Worm (Caenorhabditis elegans) whole organism, L4/young adult: Measurements from ENCODE around the gene B0507.8.

Experiments used
- W03F9.2 ChIP-seq: fragments of 150-350 bp; optimal IDR thresholded peaks from 2 replicates; lab custom pipeline; 2014; ENCODE audit warnings: missing biosample characterization, missing genetic modification characterization
- dao-5 ChIP-seq: sonication (generic microtip); optimal IDR thresholded peaks from 2 replicates; lab custom pipeline; 2016; ENCODE audit warnings: missing genotype, missing genetic modification characterization, moderate library complexity, missing compliant biosample characterization
- him-1 ChIP-seq: sonication (generic microtip); optimal IDR thresholded peaks from 2 replicates; lab custom pipeline; 2016; ENCODE audit warnings: missing genotype, missing genetic modification reagents, missing genetic modification characterization, missing compliant biosample characterization

The B0507.8 gene

ce11 chrV:8762861-8763260, at the start of gene B0507.8:
B0507.8 (minus strand) TSS chrV:8762961.
- TF ChIP-seq him-1 (no peak), dao-5 (tag; lab: Kevin White, UChicago) (no peak), W03F9.2 (tag; lab: Kevin White, UChicago) (no peak)

ce11 chrV:8805047-8805446, 42.3 kb upstream of the B0507.8 start:
- TF ChIP-seq W03F9.2 (tag; lab: Kevin White, UChicago) (no peak), him-1 (no peak), dao-5 (tag; lab: Kevin White, UChicago) (no peak)

DNA sequence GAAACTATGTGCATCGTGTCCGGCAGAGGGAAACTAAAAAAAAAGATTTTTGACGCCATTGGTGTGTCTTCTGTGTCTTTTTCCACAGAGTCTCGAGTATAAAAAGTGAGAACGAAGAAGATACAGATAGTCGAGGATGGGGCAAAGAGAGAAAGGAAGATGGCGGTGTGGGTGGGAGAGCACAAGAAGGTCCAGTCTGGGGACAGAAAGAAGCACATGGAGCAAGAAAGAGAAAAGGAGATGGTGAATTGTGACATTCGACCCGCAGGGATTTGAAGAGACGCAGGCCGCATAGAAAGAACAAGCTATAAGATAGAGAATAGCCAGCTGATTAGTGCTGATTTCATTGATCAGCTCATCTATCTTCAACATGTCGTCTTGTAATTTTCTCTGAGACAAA, 39.5 kb upstream of the B0507.8 start:
- no peak for TF ChIP-seq dao-5 (tag; lab: Kevin White, UChicago)
- TF ChIP-seq him-1 = no peak
- no peak for TF ChIP-seq W03F9.2 (tag; lab: Kevin White, UChicago)

DNA sequence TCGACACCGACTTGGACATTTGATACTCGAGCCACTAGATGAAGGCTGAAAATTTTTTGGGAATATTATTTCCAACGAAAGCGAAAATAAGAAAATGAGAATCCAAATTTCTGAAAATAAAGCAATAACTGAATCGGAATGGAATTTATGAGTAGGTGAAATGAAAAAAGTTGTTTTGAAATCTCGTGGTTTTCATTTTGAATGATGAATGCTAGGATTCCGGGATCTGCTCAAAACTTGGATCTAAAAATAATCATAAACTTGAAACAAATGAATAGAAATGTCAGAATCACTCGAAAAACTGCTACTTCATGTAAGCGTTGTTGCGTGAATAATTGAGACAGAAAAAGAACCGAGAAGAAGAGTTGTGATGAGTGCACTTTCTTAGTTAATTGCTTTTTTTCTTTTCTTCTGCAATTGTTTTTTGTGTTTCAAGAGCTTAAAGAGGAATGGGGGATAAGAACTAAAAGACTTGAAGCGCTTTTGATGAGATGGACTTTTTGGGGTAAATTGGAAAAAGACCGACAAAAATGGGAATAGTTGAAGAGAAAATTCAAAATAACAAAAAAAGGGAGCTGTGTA, 38.3 kb upstream of the B0507.8 start, which contains the start of gene magu-2:
TSS of gene magu-2 (minus strand) at position 51 of the 582 bp plus-strand sequence.
- no peak for TF ChIP-seq W03F9.2 (tag; lab: Kevin White, UChicago)
- TF ChIP-seq dao-5 (tag; lab: Kevin White, UChicago) = no peak
- TF ChIP-seq him-1 = no peak

DNA sequence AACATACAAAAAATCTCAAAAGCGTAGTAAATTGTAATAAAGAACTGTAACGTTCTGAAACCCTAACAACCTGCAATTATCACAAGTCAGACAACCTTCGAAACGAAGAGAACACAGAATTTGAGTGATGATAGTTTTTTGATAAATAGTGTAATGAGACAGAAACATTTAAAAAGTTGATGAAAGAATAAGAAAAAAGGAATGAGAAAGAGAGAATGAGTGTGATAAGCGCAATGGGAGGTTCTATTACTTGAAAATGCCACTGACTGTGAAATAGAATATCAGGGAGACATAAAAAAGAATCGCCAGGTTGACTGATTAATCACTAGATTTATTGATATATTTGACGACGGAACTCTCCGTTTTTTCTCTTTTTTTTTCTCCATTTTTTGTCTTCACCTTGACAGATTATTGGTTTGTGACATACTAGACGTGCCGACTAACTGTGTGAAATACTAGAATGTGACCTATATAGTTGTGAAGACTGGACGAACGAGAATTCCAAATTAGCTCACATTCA, 36.6 kb upstream of the B0507.8 start:
- TF ChIP-seq W03F9.2 (tag; lab: Kevin White, UChicago) (no peak), dao-5 (tag; lab: Kevin White, UChicago) (no peak), him-1 (no peak)

DNA sequence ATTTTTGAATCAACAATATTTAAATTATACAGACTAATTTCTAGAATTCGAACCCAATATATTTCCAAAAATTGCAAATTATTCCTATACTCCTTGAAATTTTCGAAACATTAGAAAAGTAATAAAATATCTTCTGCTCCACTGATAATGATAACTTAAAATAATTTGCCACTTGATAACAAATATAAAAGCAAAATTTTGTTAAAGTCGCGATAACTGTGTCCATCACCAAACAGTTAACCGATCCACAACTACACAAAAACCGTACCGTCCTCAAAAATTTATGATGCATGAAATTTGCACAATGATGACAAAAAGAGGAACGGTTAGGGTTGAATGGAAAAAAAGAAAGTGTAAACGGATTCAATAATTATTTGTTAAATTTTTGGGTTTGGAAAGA, 35.7 kb upstream of the B0507.8 start:
- TF ChIP-seq him-1 (no peak), W03F9.2 (tag; lab: Kevin White, UChicago) (no peak), dao-5 (tag; lab: Kevin White, UChicago) (no peak)

- TF ChIP-seq dao-5 (tag; lab: Kevin White, UChicago) = no peak
- no peak for TF ChIP-seq W03F9.2 (tag; lab: Kevin White, UChicago)
- TF ChIP-seq him-1 = no peak
Measured at ce11 chrV:8796889-8797288, 34.1 kb upstream of the B0507.8 start.

DNA sequence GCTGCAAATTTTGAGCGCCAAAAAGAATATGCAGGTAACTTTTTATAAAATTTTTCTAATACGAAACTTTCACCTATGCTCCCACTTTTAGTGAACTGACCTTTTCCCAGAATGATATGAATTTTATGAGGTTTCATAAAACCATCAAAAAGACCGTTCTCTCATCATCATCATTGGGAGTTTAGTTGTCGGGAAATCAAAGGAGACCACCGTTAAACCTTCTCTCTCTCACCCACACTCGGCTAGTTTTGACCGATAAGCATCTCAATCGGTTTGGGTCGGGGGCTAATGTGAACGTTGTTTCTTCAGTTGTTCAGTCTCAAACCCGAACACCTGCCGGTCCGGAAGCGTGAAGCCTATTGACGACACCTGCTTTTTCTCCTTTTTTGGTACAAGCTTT, 33.5 kb upstream of the B0507.8 start:
- TF ChIP-seq W03F9.2 (tag; lab: Kevin White, UChicago) (no peak), him-1 (no peak), dao-5 (tag; lab: Kevin White, UChicago) (no peak)

- TF ChIP-seq him-1 = no peak
- no peak for TF ChIP-seq W03F9.2 (tag; lab: Kevin White, UChicago)
- TF ChIP-seq dao-5 (tag; lab: Kevin White, UChicago) = no peak
Measured at ce11 chrV:8795499-8795898, 32.7 kb upstream of the B0507.8 start.

- TF ChIP-seq dao-5 (tag; lab: Kevin White, UChicago) (no peak), W03F9.2 (tag; lab: Kevin White, UChicago) (no peak), him-1 (no peak)
Measured at ce11 chrV:8792814-8793213, 30.1 kb upstream of the B0507.8 start.

ce11 chrV:8789345-8789744, 26.6 kb upstream of the B0507.8 start:
- TF ChIP-seq dao-5 (tag; lab: Kevin White, UChicago) = no peak

DNA sequence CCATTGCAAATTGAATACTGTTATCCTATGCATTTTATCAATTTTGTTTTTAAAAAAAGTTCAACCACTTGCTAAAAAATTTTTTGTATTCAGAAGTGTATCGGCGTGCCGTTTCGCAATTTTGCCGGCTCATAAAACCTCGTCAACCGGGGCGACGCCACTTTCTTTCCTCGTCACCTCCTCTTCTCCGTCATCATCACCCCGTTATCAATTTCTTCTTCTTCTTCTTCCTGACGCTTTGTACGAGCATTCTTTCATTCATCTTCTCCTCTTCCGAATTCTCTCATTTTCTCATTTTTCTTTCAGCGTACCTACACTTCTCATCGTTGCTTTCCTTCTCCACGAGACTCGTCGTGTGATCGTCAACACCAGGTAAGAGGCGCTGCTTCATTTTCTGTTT, 23.5 kb upstream of the B0507.8 start, which contains the start of gene sup-37:
TSS of gene sup-37 (plus strand) at position 301 of the 400 bp plus-strand sequence.
- TF ChIP-seq him-1 = no peak
- TF ChIP-seq dao-5 (tag; lab: Kevin White, UChicago) = no peak
- TF ChIP-seq W03F9.2 (tag; lab: Kevin White, UChicago) = no peak

ce11 chrV:8785526-8785925, 22.8 kb upstream of the B0507.8 start:
- TF ChIP-seq dao-5 (tag; lab: Kevin White, UChicago) = no peak
- TF ChIP-seq W03F9.2 (tag; lab: Kevin White, UChicago) = no peak
- no peak for TF ChIP-seq him-1

DNA sequence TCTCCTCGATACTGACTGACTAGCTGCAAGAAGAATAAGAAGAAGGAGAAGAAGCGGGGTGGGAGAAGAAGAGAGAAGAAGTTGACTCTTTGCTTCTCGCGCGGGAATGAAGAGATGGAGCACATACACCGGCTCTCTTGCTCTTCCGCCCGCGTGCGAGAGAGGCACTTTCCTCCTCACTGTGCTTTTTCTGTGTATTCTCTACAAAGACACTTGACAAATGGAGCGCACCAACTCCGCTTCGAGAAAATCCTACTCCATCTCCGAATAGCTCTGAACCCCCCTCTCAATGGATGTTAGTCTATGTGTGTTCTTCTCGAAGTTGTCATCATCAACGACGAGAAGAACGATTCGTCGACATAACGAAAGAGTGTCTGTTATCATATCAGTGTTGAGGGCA, 21.7 kb upstream of the B0507.8 start:
- TF ChIP-seq him-1 (no peak), dao-5 (tag; lab: Kevin White, UChicago) (no peak), W03F9.2 (tag; lab: Kevin White, UChicago) (no peak)

- TF ChIP-seq dao-5 (tag; lab: Kevin White, UChicago) (no peak), him-1 (no peak), W03F9.2 (tag; lab: Kevin White, UChicago) (no peak)
Measured at ce11 chrV:8782112-8782511, 19.4 kb upstream of the B0507.8 start.
